Worm (Caenorhabditis elegans) whole organism, L1 larva: ENCODE data around the gene ZK1307.1.

Source experiments
- F16B12.6 ChIP-seq: fragments of 150-350 bp; optimal IDR thresholded peaks from 2 replicates; lab custom pipeline; 2014; ENCODE audit warnings: missing biosample characterization, missing genetic modification characterization
- aly-2 ChIP-seq: fragments of 150-350 bp; optimal IDR thresholded peaks from 2 replicates; lab custom pipeline; 2014; ENCODE audit warnings: missing biosample characterization, missing genetic modification characterization
- blmp-1 ChIP-seq: fragments of 150-350 bp; optimal IDR thresholded peaks from 2 replicates; lab custom pipeline; 2014; ENCODE audit warnings: missing biosample characterization, missing genetic modification characterization
- ceh-63 ChIP-seq: fragments of 200-800 bp; sonication (Bioruptor generic); optimal IDR thresholded peaks from 2 replicates; lab custom pipeline; 2018; ENCODE audit warnings: mild to moderate bottlenecking, missing genetic modification characterization, missing compliant biosample characterization
- ceh-8 ChIP-seq: fragments of 200-800 bp; sonication (Bioruptor generic); optimal IDR thresholded peaks from 2 replicates; lab custom pipeline; 2018; ENCODE audit warnings: mild to moderate bottlenecking, missing genetic modification characterization, moderate library complexity, missing compliant biosample characterization
- ceh-82 ChIP-seq, 3 experiments: fragments of 150-350 bp in 1 of 3; sonication (generic microtip) in 2 of 3; optimal IDR thresholded peaks; 2 replicates each; lab custom pipeline; 2014 to 2017; ENCODE audit warnings: missing biosample characterization in 3 of 3, missing genetic modification characterization in 3 of 3
- ceh-88 ChIP-seq: fragments of 200-800 bp; sonication (Bioruptor generic); IDR thresholded peaks from 2 replicates; pipeline ENCODE4 v1.3.6; 2022; ENCODE audit warnings: missing genetic modification characterization, missing compliant biosample characterization
- ceh-90 ChIP-seq: sonication (generic microtip); optimal IDR thresholded peaks from 2 replicates; lab custom pipeline; 2016; ENCODE audit warnings: missing genetic modification characterization, missing compliant biosample characterization
- ces-1 ChIP-seq: fragments of 150-350 bp; optimal IDR thresholded peaks from 2 replicates; lab custom pipeline; 2014; ENCODE audit warnings: missing biosample characterization, missing genetic modification reagents, missing genetic modification characterization
- dpl-1 ChIP-seq, 3 experiments: fragments of 150-350 bp in 2 of 3; sonication (generic microtip) in 1 of 3; optimal IDR thresholded peaks; 2 replicates each; lab custom pipeline; 2014 to 2017; ENCODE audit warnings: missing biosample characterization in 3 of 3, missing genetic modification characterization in 3 of 3, missing genetic modification reagents in 3 of 3
- dsc-1 ChIP-seq: sonication (generic microtip); optimal IDR thresholded peaks from 2 replicates; lab custom pipeline; 2016; ENCODE audit warnings: mild to moderate bottlenecking, missing genetic modification characterization, missing compliant biosample characterization
- efl-1 ChIP-seq, 4 experiments: fragments of 150-350 bp; optimal IDR thresholded peaks in 3 of 4; peaks in 1 of 4; 1 replicate in 1 of 4; 2 replicates in 3 of 4; lab custom pipeline; 2014; ENCODE audit warnings: missing biosample characterization in 2 of 4, missing genetic modification characterization in 2 of 4, missing genetic modification reagents in 2 of 4
- efl-3 ChIP-seq: fragments of 200-800 bp; sonication (Bioruptor generic); optimal IDR thresholded peaks from 2 replicates; lab custom pipeline; 2018; ENCODE audit warnings: mild to moderate bottlenecking, missing genetic modification characterization, missing compliant biosample characterization
- egl-13 ChIP-seq: sonication (generic microtip); optimal IDR thresholded peaks from 2 replicates; lab custom pipeline; 2016; ENCODE audit warnings: missing genotype, missing genetic modification reagents, missing genetic modification characterization, missing compliant biosample characterization
- egl-27 ChIP-seq, 2 experiments: fragments of 150-350 bp in 1 of 2; sonication (generic microtip); optimal IDR thresholded peaks; 3 replicates each; lab custom pipeline; 2017 to 2018; ENCODE audit warnings: missing biosample characterization in 2 of 2, missing genetic modification characterization in 2 of 2, missing genetic modification reagents in 2 of 2
- elt-2 ChIP-seq: sonication (generic microtip); optimal IDR thresholded peaks from 2 replicates; lab custom pipeline; 2016; ENCODE audit warnings: missing genetic modification characterization, mild to moderate bottlenecking, inconsistent platforms, missing compliant biosample characterization, missing genetic modification reagents
- elt-3 ChIP-seq, 6 experiments: fragments of 150-350 bp in 1 of 6; sonication (generic microtip); optimal IDR thresholded peaks; 2 replicates each; lab custom pipeline; 2017 to 2018; ENCODE audit warnings: missing biosample characterization in 6 of 6, missing genetic modification characterization in 6 of 6, inconsistent platforms in 1 of 6
- ets-5 ChIP-seq: fragments of 200-800 bp; sonication (Bioruptor generic); IDR thresholded peaks from 2 replicates; pipeline ENCODE4 v1.3.6; 2022; ENCODE audit warnings: missing genetic modification characterization, missing compliant biosample characterization
- fkh-10 ChIP-seq: sonication (generic microtip); optimal IDR thresholded peaks from 2 replicates; lab custom pipeline; 2017; ENCODE audit warnings: missing biosample characterization, missing genetic modification reagents, missing genetic modification characterization
- fkh-8 ChIP-seq: sonication (generic microtip); optimal IDR thresholded peaks from 2 replicates; lab custom pipeline; 2016; ENCODE audit warnings: mild to moderate bottlenecking, missing genetic modification characterization, missing compliant biosample characterization
- fos-1 ChIP-seq: fragments of 150-350 bp; optimal IDR thresholded peaks from 2 replicates; lab custom pipeline; 2014; ENCODE audit warnings: missing biosample characterization, missing genetic modification characterization
- hlh-4 ChIP-seq: sonication (generic microtip); optimal IDR thresholded peaks from 2 replicates; lab custom pipeline; 2016; ENCODE audit warnings: mild to moderate bottlenecking, missing genetic modification characterization, missing compliant biosample characterization
- hpl-2 ChIP-seq: fragments of 150-350 bp; optimal IDR thresholded peaks from 2 replicates; lab custom pipeline; 2014; ENCODE audit warnings: missing biosample characterization, missing genetic modification reagents, missing genetic modification characterization
- irx-1 ChIP-seq: sonication (generic microtip); optimal IDR thresholded peaks from 2 replicates; lab custom pipeline; 2016; ENCODE audit warnings: missing genetic modification characterization, missing compliant biosample characterization
- isw-1 ChIP-seq: fragments of 200-800 bp; sonication (Bioruptor generic); IDR thresholded peaks from 2 replicates; pipeline ENCODE4 v1.3.6; 2022; ENCODE audit warnings: missing genetic modification characterization, missing compliant biosample characterization
- jun-1 ChIP-seq: fragments of 150-350 bp; optimal IDR thresholded peaks from 2 replicates; lab custom pipeline; 2014; ENCODE audit warnings: missing biosample characterization, missing genetic modification reagents, missing genetic modification characterization
- lin-13 ChIP-seq: fragments of 150-350 bp; optimal IDR thresholded peaks from 2 replicates; lab custom pipeline; 2014; ENCODE audit warnings: missing biosample characterization, missing genetic modification reagents, missing genetic modification characterization
- lin-39 ChIP-seq: fragments of 150-350 bp; optimal IDR thresholded peaks from 2 replicates; lab custom pipeline; 2014; ENCODE audit warnings: missing biosample characterization, missing genetic modification reagents, missing genetic modification characterization
- lir-3 ChIP-seq: sonication (generic microtip); optimal IDR thresholded peaks from 2 replicates; lab custom pipeline; 2016; ENCODE audit warnings: mild to moderate bottlenecking, missing genetic modification characterization, moderate library complexity, missing compliant biosample characterization; ENCODE audit not compliant: poor library complexity
- lsy-2 ChIP-seq, 2 experiments: fragments of 150-350 bp; optimal IDR thresholded peaks; 2 replicates each; lab custom pipeline; 2014; ENCODE audit warnings: missing biosample characterization in 2 of 2, missing genetic modification characterization in 2 of 2
- mab-9 ChIP-seq: fragments of 200-800 bp; sonication (Bioruptor generic); IDR thresholded peaks from 2 replicates; pipeline ENCODE4 v1.3.6; 2022; ENCODE audit warnings: missing genetic modification reagents, missing genetic modification characterization, missing compliant biosample characterization
- mep-1 ChIP-seq: fragments of 150-350 bp; optimal IDR thresholded peaks from 2 replicates; lab custom pipeline; 2014; ENCODE audit warnings: missing biosample characterization, missing genetic modification characterization
- nhr-11 ChIP-seq: fragments of 150-350 bp; optimal IDR thresholded peaks from 2 replicates; lab custom pipeline; 2014; ENCODE audit warnings: missing biosample characterization, missing genetic modification characterization
- nhr-12 ChIP-seq: sonication (generic microtip); optimal IDR thresholded peaks from 2 replicates; lab custom pipeline; 2017; ENCODE audit warnings: missing biosample characterization, missing genetic modification characterization
- nhr-19 ChIP-seq: fragments of 200-800 bp; sonication (Bioruptor generic); conservative IDR thresholded peaks from 2 replicates; pipeline ENCODE4 v1.3.6; 2022; ENCODE audit warnings: missing genetic modification characterization, missing compliant biosample characterization
- nhr-237 ChIP-seq: fragments of 150-350 bp; optimal IDR thresholded peaks from 2 replicates; lab custom pipeline; 2014; ENCODE audit warnings: missing biosample characterization, missing genetic modification characterization
- nhr-28 ChIP-seq: fragments of 150-350 bp; optimal IDR thresholded peaks from 2 replicates; lab custom pipeline; 2014; ENCODE audit warnings: missing biosample characterization, missing genetic modification characterization
- nhr-47 ChIP-seq: sonication (generic microtip); optimal IDR thresholded peaks from 2 replicates; lab custom pipeline; 2016; ENCODE audit warnings: mild to moderate bottlenecking, missing genetic modification characterization, moderate library complexity, missing compliant biosample characterization
- nhr-71 ChIP-seq: sonication (generic microtip); optimal IDR thresholded peaks from 2 replicates; lab custom pipeline; 2016; ENCODE audit warnings: mild to moderate bottlenecking, missing genetic modification characterization, moderate library complexity, missing compliant biosample characterization
- nhr-77 ChIP-seq: fragments of 150-350 bp; optimal IDR thresholded peaks from 2 replicates; lab custom pipeline; 2014; ENCODE audit warnings: missing biosample characterization, missing genetic modification characterization
- nhr-85 ChIP-seq: sonication (generic microtip); peaks from one replicate; lab custom pipeline; 2016; ENCODE audit warnings: missing genetic modification characterization, inconsistent platforms, missing compliant biosample characterization
- nhr-90 ChIP-seq: sonication (generic microtip); optimal IDR thresholded peaks from 2 replicates; lab custom pipeline; 2016; ENCODE audit warnings: mild to moderate bottlenecking, missing genetic modification characterization, missing compliant biosample characterization; ENCODE audit not compliant: poor library complexity
- pag-3 ChIP-seq: sonication (generic microtip); optimal IDR thresholded peaks from 2 replicates; lab custom pipeline; 2017; ENCODE audit warnings: missing genetic modification characterization, mild to moderate bottlenecking, missing compliant biosample characterization, antibody characterized with exemption, borderline replicate concordance; ENCODE audit not compliant: insufficient read depth
- pax-3 ChIP-seq: fragments of 200-800 bp; sonication (Bioruptor generic); optimal IDR thresholded peaks from 2 replicates; lab custom pipeline; 2018; ENCODE audit warnings: mild to moderate bottlenecking, missing genetic modification characterization, moderate library complexity, missing compliant biosample characterization
- snu-23 ChIP-seq: sonication (generic microtip); optimal IDR thresholded peaks from 2 replicates; lab custom pipeline; 2016; ENCODE audit warnings: missing genetic modification characterization, missing compliant biosample characterization
- sox-4 ChIP-seq: sonication (generic microtip); optimal IDR thresholded peaks from 2 replicates; lab custom pipeline; 2016; ENCODE audit warnings: missing genetic modification characterization, missing compliant biosample characterization
- sup-37 ChIP-seq: fragments of 200-800 bp; sonication (Bioruptor generic); optimal IDR thresholded peaks from 2 replicates; lab custom pipeline; 2018; ENCODE audit warnings: mild to moderate bottlenecking, missing genetic modification characterization, missing compliant biosample characterization
- tbx-2 ChIP-seq: sonication (generic microtip); optimal IDR thresholded peaks from 2 replicates; lab custom pipeline; 2016; ENCODE audit warnings: missing genetic modification characterization, missing compliant biosample characterization
- tlp-1 ChIP-seq: fragments of 150-350 bp; optimal IDR thresholded peaks from 2 replicates; lab custom pipeline; 2014; ENCODE audit warnings: missing biosample characterization, missing genetic modification characterization
- unc-130 ChIP-seq: fragments of 150-350 bp; optimal IDR thresholded peaks from 2 replicates; lab custom pipeline; 2017; ENCODE audit warnings: missing biosample characterization, missing genetic modification characterization, inconsistent platforms
- unc-86 ChIP-seq: sonication (generic microtip); optimal IDR thresholded peaks from 2 replicates; lab custom pipeline; 2016; ENCODE audit warnings: missing genetic modification characterization, missing compliant biosample characterization
- ztf-11 ChIP-seq, 2 experiments: sonication (generic microtip); optimal IDR thresholded peaks; 2 replicates each; lab custom pipeline; 2016 to 2017; ENCODE audit warnings: missing genetic modification characterization in 2 of 2, missing biosample characterization in 1 of 2, missing compliant biosample characterization in 1 of 2

Gene ZK1307.1

DNA sequence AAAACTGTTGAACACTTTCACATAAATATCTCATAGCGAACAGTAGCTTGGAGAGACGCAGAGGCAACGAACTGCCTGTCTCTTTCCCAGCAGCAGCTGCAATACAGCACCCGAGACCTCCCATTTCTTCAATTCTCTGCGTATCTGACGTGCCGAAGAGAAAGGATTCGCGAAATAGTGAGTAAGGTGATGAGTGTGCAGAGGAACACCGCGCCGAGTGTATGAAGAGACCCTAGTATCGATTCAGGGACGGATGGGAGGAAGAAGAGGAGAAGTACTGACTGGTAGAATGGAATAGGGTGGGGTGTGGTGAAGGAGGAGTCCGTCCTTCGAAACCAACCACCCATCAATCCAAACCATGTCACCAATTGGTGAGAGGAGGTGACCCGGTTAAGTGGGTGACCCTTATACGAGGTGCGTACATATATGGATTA is 9.2 kb downstream of the ZK1307.1 start:
- TF ChIP-seq efl-1 (optimal IDR thresholded peaks at IDR 0.05; lab: Kevin White, UChicago) (peak; percentile 70 to 76), efl-1 (GFP tag; optimal IDR thresholded peaks at IDR 0.05 in 1 of 2; lab: Kevin White, UChicago) (peak; percentile 9 to 86), unc-130 (no peak), nhr-90 (tag; lab: Kevin White, UChicago) (peak; percentile 50), efl-3 (no peak), lin-13 (GFP tag; lab: Kevin White, UChicago) (peak; percentile 29), fos-1 (tag; lab: Kevin White, UChicago) (peak; percentile 53), mab-9 (GFP tag; lab: Robert Waterston, UW) (no peak), snu-23 (GFP tag; lab: Kevin White, UChicago) (peak; percentile 78), blmp-1 (tag; lab: Kevin White, UChicago) (peak; percentile 95), jun-1 (peak; percentile 64), ceh-88 (GFP tag; lab: Robert Waterston, UW) (no peak), irx-1 (tag; lab: Kevin White, UChicago) (peak; percentile 41), pax-3 (tag; lab: Kevin White, UChicago) (peak; percentile 34), nhr-28 (tag; lab: Kevin White, UChicago) (no peak), nhr-19 (GFP tag; lab: Robert Waterston, UW) (peak; percentile 60), ets-5 (GFP tag; lab: Robert Waterston, UW) (no peak), unc-86 (tag; lab: Kevin White, UChicago) (peak; percentile 52), tlp-1 (tag; lab: Kevin White, UChicago) (no peak), fkh-8 (tag; lab: Kevin White, UChicago) (peak; percentile 23), ces-1 (no peak), dpl-1 (GFP tag; optimal IDR thresholded peaks at IDR 0.05; lab: Kevin White, UChicago) (peak; percentile 40 to 53 (median 50)), lin-39 (no peak), ceh-63 (GFP tag; lab: Kevin White, UChicago) (no peak), lir-3 (tag; lab: Kevin White, UChicago) (peak; percentile 40), egl-13 (tag; lab: Kevin White, UChicago) (no peak), nhr-237 (tag; lab: Kevin White, UChicago) (peak; percentile 49), pag-3 (tag; lab: Kevin White, UChicago) (peak; percentile 24), ceh-8 (GFP tag; lab: Kevin White, UChicago) (no peak), nhr-47 (tag; lab: Kevin White, UChicago) (peak; percentile 60), elt-3 (tag; optimal IDR thresholded peaks at IDR 0.05; lab: Kevin White, UChicago) (peak in 2 of 6 experiments; percentile 33 to 59), ztf-11 (tag; optimal IDR thresholded peaks at IDR 0.05; lab: Kevin White, UChicago) (peak in 1 of 2 experiments; percentile 73), ceh-90 (tag; lab: Kevin White, UChicago) (no peak), sup-37 (GFP tag; lab: Kevin White, UChicago) (no peak), F16B12.6 (tag; lab: Kevin White, UChicago) (peak; percentile 19), hlh-4 (tag; lab: Kevin White, UChicago) (no peak), lsy-2 (tag; optimal IDR thresholded peaks at IDR 0.05; lab: Kevin White, UChicago) (peak; percentile 70 to 82), tbx-2 (tag; lab: Kevin White, UChicago) (peak; percentile 63), sox-4 (tag; lab: Kevin White, UChicago) (no peak), aly-2 (no peak), mep-1 (peak; percentile 90), dsc-1 (tag; lab: Kevin White, UChicago) (no peak), elt-2 (peak; percentile 11), nhr-11 (tag; lab: Kevin White, UChicago) (peak; percentile 56), nhr-85 (tag; lab: Kevin White, UChicago) (peak; percentile 90), fkh-10 (GFP tag; lab: Kevin White, UChicago) (no peak), egl-27 (tag; optimal IDR thresholded peaks at IDR 0.05; lab: Kevin White, UChicago) (no peak), isw-1 (GFP tag; lab: Robert Waterston, UW) (peak; percentile 6; the same call in 1 of the 2 replicates), nhr-12 (tag; lab: Kevin White, UChicago) (no peak), ceh-82 (tag; optimal IDR thresholded peaks at IDR 0.05; lab: Kevin White, UChicago) (peak; percentile 37 to 74 (median 44)), nhr-77 (tag; lab: Kevin White, UChicago) (peak; percentile 59), nhr-71 (tag; lab: Kevin White, UChicago) (peak; percentile 83), hpl-2 (GFP tag; lab: Kevin White, UChicago) (no peak)
